Fruit fly (Drosophila melanogaster): ENCODE data around the gene Sec3.

The Sec3 gene

DNA sequence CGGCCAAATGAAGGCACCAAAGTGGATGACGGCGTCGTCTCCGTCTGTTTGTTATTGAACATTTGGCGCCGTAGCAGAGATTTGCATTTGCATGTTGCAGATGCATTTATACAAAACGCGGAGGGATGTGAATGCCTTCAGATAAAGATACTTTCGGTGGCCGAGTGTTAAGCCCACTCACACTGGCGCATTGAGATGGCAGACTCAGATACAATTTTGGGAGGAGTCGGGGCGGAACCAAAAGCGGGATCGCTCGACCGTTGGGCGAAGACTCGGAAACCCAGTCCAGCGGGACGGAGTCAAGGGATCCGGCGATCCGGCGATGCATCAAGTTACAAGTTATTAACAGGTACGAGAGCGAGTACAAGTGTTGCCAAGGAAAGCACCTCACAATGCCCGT is 12.9 kb downstream of the Sec3 start:
- TF ChIP-seq CrebA (GFP tag; optimal IDR thresholded peaks at IDR 0.05; ENCODE audit: borderline replicate concordance): no peak
- no peak for TF ChIP-seq Vsx2 (GFP tag; optimal IDR thresholded peaks at IDR 0.05; ENCODE audit: partially characterized antibody)
- no peak for TF ChIP-seq CG32264 (GFP tag; optimal IDR thresholded peaks at IDR 0.05)
- TF ChIP-seq foxo (GFP tag; optimal IDR thresholded peaks at IDR 0.05): no peak
- TF ChIP-seq sv (GFP tag; optimal IDR thresholded peaks at IDR 0.05): no peak
- TF ChIP-seq fru (GFP tag; optimal IDR thresholded peaks at IDR 0.05): no peak
- TF ChIP-seq CG9705 (GFP tag; optimal IDR thresholded peaks at IDR 0.05): no peak
- no peak for TF ChIP-seq sage (GFP tag; optimal IDR thresholded peaks at IDR 0.05)
- TF ChIP-seq tai (GFP tag; optimal IDR thresholded peaks at IDR 0.05): no peak
- TF ChIP-seq Dif (GFP tag; optimal IDR thresholded peaks at IDR 0.05; ENCODE audit: partially characterized antibody): no peak
- no peak for TF ChIP-seq Dfd (GFP tag; optimal IDR thresholded peaks at IDR 0.05)
- TF ChIP-seq brk (GFP tag; optimal IDR thresholded peaks at IDR 0.05): no peak
- no peak for TF ChIP-seq Hr78 (GFP tag; optimal IDR thresholded peaks at IDR 0.05)
- TF ChIP-seq br (GFP tag; optimal IDR thresholded peaks at IDR 0.05): no peak
- no peak for TF ChIP-seq Jra (GFP tag; optimal IDR thresholded peaks at IDR 0.05)

- TF ChIP-seq lola (GFP tag; optimal IDR thresholded peaks at IDR 0.05): no peak
- TF ChIP-seq Rel (GFP tag; optimal IDR thresholded peaks at IDR 0.05): no peak
- no peak for TF ChIP-seq Rel (tag; optimal IDR thresholded peaks at IDR 0.05)
- no peak for TF ChIP-seq foxo (GFP tag; optimal IDR thresholded peaks at IDR 0.05)
- TF ChIP-seq rgr (GFP tag; optimal IDR thresholded peaks at IDR 0.05): no peak
- no peak for TF ChIP-seq CrebA (GFP tag; optimal IDR thresholded peaks at IDR 0.05; ENCODE audit: borderline replicate concordance)
- TF ChIP-seq Abd-B (GFP tag; optimal IDR thresholded peaks at IDR 0.05): no peak
- no peak for TF ChIP-seq brk (GFP tag; optimal IDR thresholded peaks at IDR 0.05)
- no peak for TF ChIP-seq tai (GFP tag; optimal IDR thresholded peaks at IDR 0.05)
- TF ChIP-seq sage (GFP tag; optimal IDR thresholded peaks at IDR 0.05): no peak
- TF ChIP-seq Hr78 (GFP tag; optimal IDR thresholded peaks at IDR 0.05): no peak
- no peak for TF ChIP-seq sv (GFP tag; optimal IDR thresholded peaks at IDR 0.05)
- no peak for TF ChIP-seq Hr83 (GFP tag; optimal IDR thresholded peaks at IDR 0.05; ENCODE audit: poor library complexity, severe bottlenecking)
- no peak for TF ChIP-seq br (GFP tag; optimal IDR thresholded peaks at IDR 0.05)
- no peak for TF ChIP-seq dsf (GFP tag; optimal IDR thresholded peaks at IDR 0.05; ENCODE audit: borderline replicate concordance)
- no peak for TF ChIP-seq dl (GFP tag; optimal IDR thresholded peaks at IDR 0.05; ENCODE audit: insufficient read depth in 1 of 2, partially characterized antibody in 2 of 2)
- TF ChIP-seq CG32264 (GFP tag; optimal IDR thresholded peaks at IDR 0.05): no peak
- no peak for TF ChIP-seq OdsH (GFP tag; optimal IDR thresholded peaks at IDR 0.05)
- TF ChIP-seq usp (GFP tag; optimal IDR thresholded peaks at IDR 0.05): no peak
- no peak for TF ChIP-seq GATAd (GFP tag; optimal IDR thresholded peaks at IDR 0.05)
- TF ChIP-seq CG9705 (GFP tag; optimal IDR thresholded peaks at IDR 0.05): no peak
These were observed 13.7 kb downstream of the Sec3 start for dm6 chr3L:17411273-17411672.

DNA sequence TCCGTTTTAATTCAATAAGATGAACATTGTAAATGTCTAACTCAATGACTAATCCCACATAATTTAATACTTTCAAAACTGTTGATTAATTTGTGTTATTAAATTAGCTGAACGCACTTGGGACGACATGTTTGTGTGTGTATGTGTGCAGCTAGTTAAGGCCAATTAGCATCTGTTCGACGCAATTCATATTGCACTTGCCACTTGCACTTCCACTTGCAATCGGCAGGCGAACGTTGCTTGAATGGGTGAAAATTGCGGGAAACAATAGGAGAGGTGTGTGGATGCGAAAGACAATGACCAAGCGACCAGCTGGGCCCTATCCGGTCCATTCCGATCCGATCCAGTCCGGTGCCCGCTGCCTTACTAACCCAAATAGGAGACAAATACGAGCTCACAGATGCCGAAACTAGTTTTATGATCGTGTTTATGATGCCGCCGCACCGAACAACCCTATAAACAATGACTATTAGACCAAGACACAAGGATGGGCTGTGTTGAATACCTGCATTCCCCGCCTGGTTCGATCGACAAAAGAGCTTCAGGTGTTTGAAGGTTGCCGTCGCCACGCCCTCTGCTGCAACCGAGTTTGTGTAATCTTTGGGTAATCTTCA is 17.4 kb downstream of the Sec3 start:
- TF ChIP-seq GATAd (GFP tag; optimal IDR thresholded peaks at IDR 0.05): no peak
- no peak for TF ChIP-seq CrebA (GFP tag; optimal IDR thresholded peaks at IDR 0.05; ENCODE audit: borderline replicate concordance)
- TF ChIP-seq sage (GFP tag; optimal IDR thresholded peaks at IDR 0.05): no peak
- TF ChIP-seq Rel (GFP tag; optimal IDR thresholded peaks at IDR 0.05): no peak
- TF ChIP-seq Rel (tag; optimal IDR thresholded peaks at IDR 0.05): no peak
- TF ChIP-seq sv (GFP tag; optimal IDR thresholded peaks at IDR 0.05): no peak
- no peak for TF ChIP-seq fru (GFP tag; optimal IDR thresholded peaks at IDR 0.05)
- TF ChIP-seq HLH106 (tag; optimal IDR thresholded peaks at IDR 0.05): no peak
- TF ChIP-seq psq (GFP tag; optimal IDR thresholded peaks at IDR 0.05): no peak
- TF ChIP-seq usp (GFP tag; optimal IDR thresholded peaks at IDR 0.05): no peak
- no peak for TF ChIP-seq Dfd (GFP tag; optimal IDR thresholded peaks at IDR 0.05)
- TF ChIP-seq lola (GFP tag; optimal IDR thresholded peaks at IDR 0.05): no peak

- no peak for TF ChIP-seq N (GFP tag; optimal IDR thresholded peaks at IDR 0.05)
- peak; percentile 24 for TF ChIP-seq Myc (optimal IDR thresholded peaks at IDR 0.05)
- TF ChIP-seq rgr (GFP tag; optimal IDR thresholded peaks at IDR 0.05): no peak
- no peak for TF ChIP-seq Hr83 (GFP tag; optimal IDR thresholded peaks at IDR 0.05; ENCODE audit: poor library complexity, severe bottlenecking)
- TF ChIP-seq jim (GFP tag; optimal IDR thresholded peaks at IDR 0.05): no peak
These were observed 17.9 kb downstream of the Sec3 start for dm6 chr3L:17407073-17407472.

dm6 chr3L:17404646-17405045 is 20.4 kb downstream of the Sec3 start:
- TF ChIP-seq sv (GFP tag; optimal IDR thresholded peaks at IDR 0.05): peak; percentile 11
- TF ChIP-seq Hr78 (GFP tag; optimal IDR thresholded peaks at IDR 0.05): no peak
- no peak for TF ChIP-seq dl (GFP tag; optimal IDR thresholded peaks at IDR 0.05; ENCODE audit: insufficient read depth in 1 of 2, partially characterized antibody in 2 of 2)
